Fruit fly (Drosophila melanogaster): ENCODE measurements around the gene Usp8.

dm6 chr3R:21101453-21102214 is 32.4 kb upstream of the Usp8 start, which contains the start of the genes CG7044 and Tbc1d22:
- no peak for TF ChIP-seq CG8478 (optimal IDR thresholded peaks at IDR 0.05)
- no peak for TF ChIP-seq CTCF (optimal IDR thresholded peaks at IDR 0.05)

All from S2 (cell line).